Worm (Caenorhabditis elegans) whole organism, late embryonic: ENCODE measurements around the gene F41G3.3.

Source experiments
- C08G9.2 ChIP-seq: sonication (generic microtip); optimal IDR thresholded peaks from 2 replicates; lab custom pipeline; 2016; ENCODE audit warnings: mild to moderate bottlenecking, missing genetic modification characterization, moderate library complexity, missing compliant biosample characterization
- C38D4.7 ChIP-seq: fragments of 200-800 bp; sonication (Bioruptor generic); optimal IDR thresholded peaks from 2 replicates; lab custom pipeline; 2018; ENCODE audit warnings: mild to moderate bottlenecking, missing genetic modification characterization, moderate library complexity, missing compliant biosample characterization
- F13H6.1 ChIP-seq: sonication (generic microtip); optimal IDR thresholded peaks from 2 replicates; lab custom pipeline; 2016; ENCODE audit warnings: missing genetic modification characterization, missing compliant biosample characterization
- K02D7.2 ChIP-seq: sonication (generic microtip); optimal IDR thresholded peaks from 2 replicates; lab custom pipeline; 2017; ENCODE audit warnings: mild to moderate bottlenecking, missing genetic modification characterization, missing compliant biosample characterization
- K09A11.1 ChIP-seq: sonication (generic microtip); optimal IDR thresholded peaks from 2 replicates; lab custom pipeline; 2017; ENCODE audit warnings: antibody characterized with exemption, mild to moderate bottlenecking, missing genetic modification characterization, missing compliant biosample characterization; ENCODE audit not compliant: insufficient read depth
- T23F11.4 ChIP-seq: fragments of 200-800 bp; sonication (Bioruptor generic); optimal IDR thresholded peaks from 2 replicates; lab custom pipeline; 2018; ENCODE audit warnings: mild to moderate bottlenecking, missing genetic modification characterization, missing compliant biosample characterization
- ahr-1 ChIP-seq: sonication (generic microtip); optimal IDR thresholded peaks from 2 replicates; lab custom pipeline; 2016; ENCODE audit warnings: missing genetic modification characterization, missing compliant biosample characterization
- ama-1 ChIP-seq: fragments of 150-350 bp; optimal IDR thresholded peaks from 2 replicates; lab custom pipeline; 2014
- ceh-14 ChIP-seq: sonication (generic microtip); optimal IDR thresholded peaks from 2 replicates; lab custom pipeline; 2016; ENCODE audit warnings: missing genotype, missing genetic modification characterization, missing compliant biosample characterization
- ceh-18 ChIP-seq: sonication (generic microtip); optimal IDR thresholded peaks from 2 replicates; lab custom pipeline; 2016; ENCODE audit warnings: missing genetic modification characterization, missing compliant biosample characterization
- ceh-19 ChIP-seq: fragments of 200-800 bp; sonication (Bioruptor generic); optimal IDR thresholded peaks from 2 replicates; lab custom pipeline; 2018; ENCODE audit warnings: mild to moderate bottlenecking, missing genetic modification characterization, missing compliant biosample characterization
- ceh-2 ChIP-seq: sonication (generic microtip); optimal IDR thresholded peaks from 2 replicates; lab custom pipeline; 2016; ENCODE audit warnings: missing genotype, missing genetic modification characterization, missing compliant biosample characterization
- ceh-22 ChIP-seq: sonication (generic microtip); optimal IDR thresholded peaks from 2 replicates; lab custom pipeline; 2017; ENCODE audit warnings: missing biosample characterization, missing genetic modification characterization
- ceh-24 ChIP-seq: sonication (generic microtip); optimal IDR thresholded peaks from 2 replicates; lab custom pipeline; 2016; ENCODE audit warnings: mild to moderate bottlenecking, missing genetic modification characterization, missing compliant biosample characterization
- ceh-30 ChIP-seq: fragments of 150-350 bp; optimal IDR thresholded peaks from 2 replicates; lab custom pipeline; 2014; ENCODE audit warnings: missing biosample characterization, missing genetic modification characterization
- ceh-45 ChIP-seq: fragments of 200-800 bp; sonication (Bioruptor generic); IDR thresholded peaks from 2 replicates; pipeline ENCODE4 v1.3.6; 2022; ENCODE audit warnings: missing genetic modification reagents, missing genetic modification characterization, missing compliant biosample characterization
- ceh-6 ChIP-seq: fragments of 200-800 bp; sonication (Bioruptor generic); optimal IDR thresholded peaks from 2 replicates; lab custom pipeline; 2018; ENCODE audit warnings: mild to moderate bottlenecking, missing genetic modification characterization, missing compliant biosample characterization
- ceh-9 ChIP-seq: sonication (generic microtip); optimal IDR thresholded peaks from 2 replicates; lab custom pipeline; 2016; ENCODE audit warnings: mild to moderate bottlenecking, missing genetic modification characterization, inconsistent platforms, missing compliant biosample characterization
- che-1 ChIP-seq: sonication (generic microtip); optimal IDR thresholded peaks from 2 replicates; lab custom pipeline; 2016; ENCODE audit warnings: mild to moderate bottlenecking, missing genetic modification characterization, missing compliant biosample characterization
- dmd-4 ChIP-seq: sonication (generic microtip); optimal IDR thresholded peaks from 2 replicates; lab custom pipeline; 2016; ENCODE audit warnings: borderline replicate concordance, missing genetic modification characterization, missing compliant biosample characterization
- dve-1 ChIP-seq: sonication (generic microtip); optimal IDR thresholded peaks from 2 replicates; lab custom pipeline; 2017; ENCODE audit warnings: antibody characterized with exemption, mild to moderate bottlenecking, missing genetic modification characterization, missing compliant biosample characterization
- elt-2 ChIP-seq: sonication (generic microtip); optimal IDR thresholded peaks from 2 replicates; lab custom pipeline; 2016; ENCODE audit warnings: missing genetic modification reagents, missing genetic modification characterization, missing compliant biosample characterization
- elt-4 ChIP-seq: sonication (generic microtip); optimal IDR thresholded peaks from 2 replicates; lab custom pipeline; 2016; ENCODE audit warnings: missing genetic modification characterization, missing compliant biosample characterization
- ets-4 ChIP-seq: sonication (generic microtip); optimal IDR thresholded peaks from 2 replicates; lab custom pipeline; 2016; ENCODE audit warnings: missing genetic modification characterization, missing compliant biosample characterization
- eyg-1 ChIP-seq: sonication (generic microtip); optimal IDR thresholded peaks from 2 replicates; lab custom pipeline; 2016; ENCODE audit warnings: missing genotype, missing genetic modification characterization, missing compliant biosample characterization
- fax-1 ChIP-seq: sonication (generic microtip); optimal IDR thresholded peaks from 2 replicates; lab custom pipeline; 2016; ENCODE audit warnings: missing genotype, missing genetic modification characterization, missing compliant biosample characterization
- fkh-6 ChIP-seq: sonication (generic microtip); optimal IDR thresholded peaks from 2 replicates; lab custom pipeline; 2016; ENCODE audit warnings: missing genetic modification characterization, missing compliant biosample characterization
- gmeb-2 ChIP-seq: sonication (generic microtip); optimal IDR thresholded peaks from 2 replicates; lab custom pipeline; 2016; ENCODE audit warnings: missing genetic modification characterization, inconsistent platforms, missing compliant biosample characterization
- hlh-13 ChIP-seq: fragments of 200-800 bp; sonication (Bioruptor generic); optimal IDR thresholded peaks from 2 replicates; lab custom pipeline; 2018; ENCODE audit warnings: mild to moderate bottlenecking, missing genetic modification characterization, missing compliant biosample characterization
- hlh-6 ChIP-seq: sonication (generic microtip); optimal IDR thresholded peaks from 2 replicates; lab custom pipeline; 2016; ENCODE audit warnings: missing genotype, missing genetic modification characterization, missing compliant biosample characterization
- hlh-8 ChIP-seq: sonication (generic microtip); optimal IDR thresholded peaks from 2 replicates; lab custom pipeline; 2016; ENCODE audit warnings: missing genotype, missing genetic modification characterization, missing compliant biosample characterization
- lin-11 ChIP-seq: fragments of 200-800 bp; sonication (Bioruptor generic); optimal IDR thresholded peaks from 2 replicates; lab custom pipeline; 2018; ENCODE audit warnings: mild to moderate bottlenecking, missing genetic modification characterization, missing compliant biosample characterization
- nfya-1 ChIP-seq: sonication (generic microtip); optimal IDR thresholded peaks from 2 replicates; lab custom pipeline; 2017; ENCODE audit warnings: missing genetic modification characterization, mild to moderate bottlenecking, missing compliant biosample characterization, antibody characterized with exemption, moderate library complexity
- nhr-232 ChIP-seq: sonication (generic microtip); optimal IDR thresholded peaks from 2 replicates; lab custom pipeline; 2016; ENCODE audit warnings: missing genetic modification characterization, missing compliant biosample characterization
- npax-4 ChIP-seq: sonication (generic microtip); optimal IDR thresholded peaks from 2 replicates; lab custom pipeline; 2016; ENCODE audit warnings: missing genetic modification characterization, missing compliant biosample characterization
- pha-2 ChIP-seq: sonication (generic microtip); optimal IDR thresholded peaks from 2 replicates; lab custom pipeline; 2017; ENCODE audit warnings: mild to moderate bottlenecking, missing genetic modification characterization, missing compliant biosample characterization
- pha-4 ChIP-seq: fragments of 150-350 bp; optimal IDR thresholded peaks from 2 replicates; lab custom pipeline; 2018; ENCODE audit warnings: missing biosample characterization, missing genetic modification reagents, missing genetic modification characterization
- pqm-1 ChIP-seq: sonication (generic microtip); optimal IDR thresholded peaks from 2 replicates; lab custom pipeline; 2016; ENCODE audit warnings: missing genetic modification characterization, missing compliant biosample characterization
- rnt-1 ChIP-seq: sonication (generic microtip); optimal IDR thresholded peaks from 2 replicates; lab custom pipeline; 2016; ENCODE audit warnings: missing genetic modification characterization, missing compliant biosample characterization
- sox-4 ChIP-seq: sonication (generic microtip); optimal IDR thresholded peaks from 2 replicates; lab custom pipeline; 2017; ENCODE audit warnings: mild to moderate bottlenecking, missing genetic modification characterization, inconsistent platforms, missing compliant biosample characterization
- syd-9 ChIP-seq: sonication (generic microtip); optimal IDR thresholded peaks from 2 replicates; lab custom pipeline; 2016; ENCODE audit warnings: mild to moderate bottlenecking, missing genetic modification characterization, moderate library complexity, missing compliant biosample characterization
- tbx-2 ChIP-seq: sonication (generic microtip); optimal IDR thresholded peaks from 2 replicates; lab custom pipeline; 2016; ENCODE audit warnings: missing genetic modification characterization, missing compliant biosample characterization
- tbx-7 ChIP-seq: sonication (generic microtip); optimal IDR thresholded peaks from 2 replicates; lab custom pipeline; 2016; ENCODE audit warnings: missing genotype, missing genetic modification characterization, missing compliant biosample characterization
- unc-42 ChIP-seq: sonication (generic microtip); optimal IDR thresholded peaks from 2 replicates; lab custom pipeline; 2016; ENCODE audit warnings: missing genotype, missing genetic modification characterization, missing compliant biosample characterization
- unc-55 ChIP-seq: sonication (generic microtip); optimal IDR thresholded peaks from 2 replicates; lab custom pipeline; 2017; ENCODE audit warnings: missing biosample characterization, missing genetic modification reagents, missing genetic modification characterization
- zip-5 ChIP-seq: sonication (generic microtip); optimal IDR thresholded peaks from 2 replicates; lab custom pipeline; 2016; ENCODE audit warnings: missing genetic modification characterization, missing compliant biosample characterization

Gene F41G3.3

ce11 chrII:6721581-6721980, 34.8 kb upstream of the F41G3.3 start (continued):
- TF ChIP-seq hlh-6 (tag; lab: Kevin White, UChicago) (no peak), zip-5 (tag; lab: Kevin White, UChicago) (no peak), dmd-4 (peak; percentile 10), K02D7.2 (tag; lab: Kevin White, UChicago) (no peak), C38D4.7 (GFP tag; lab: Kevin White, UChicago) (peak; percentile 39), hlh-8 (tag; lab: Kevin White, UChicago) (no peak), unc-42 (no peak), eyg-1 (tag; lab: Kevin White, UChicago) (no peak), fkh-6 (tag; lab: Kevin White, UChicago) (no peak), gmeb-2 (peak; percentile 20), ceh-19 (GFP tag; lab: Kevin White, UChicago) (peak; percentile 74), ahr-1 (tag; lab: Kevin White, UChicago) (no peak), tbx-7 (no peak), ceh-14 (tag; lab: Kevin White, UChicago) (no peak), unc-55 (GFP tag; lab: Kevin White, UChicago) (no peak), hlh-13 (GFP tag; lab: Kevin White, UChicago) (no peak), dve-1 (tag; lab: Kevin White, UChicago) (no peak), fax-1 (peak; percentile 9), pha-2 (tag; lab: Kevin White, UChicago) (no peak), ceh-9 (tag; lab: Kevin White, UChicago) (no peak), ceh-22 (no peak), nfya-1 (tag; lab: Kevin White, UChicago) (no peak), ceh-24 (tag; lab: Kevin White, UChicago) (no peak), tbx-2 (peak; percentile 10), sox-4 (tag; lab: Kevin White, UChicago) (no peak), K09A11.1 (peak; percentile 11), ceh-30 (no peak)

- no peak for TF ChIP-seq che-1
- TF ChIP-seq dve-1 (tag; lab: Kevin White, UChicago), result no peak
- TF ChIP-seq ceh-18 (tag; lab: Kevin White, UChicago), result no peak
- no peak for TF ChIP-seq ahr-1 (tag; lab: Kevin White, UChicago)
- no peak for TF ChIP-seq zip-5 (tag; lab: Kevin White, UChicago)
- TF ChIP-seq lin-11, result no peak
- TF ChIP-seq npax-4 (tag; lab: Kevin White, UChicago), result no peak
- no peak for TF ChIP-seq gmeb-2
- no peak for TF ChIP-seq ceh-6 (GFP tag; lab: Kevin White, UChicago)
- no peak for TF ChIP-seq ama-1 (lab: Kevin White, UChicago)
- TF ChIP-seq ets-4 (tag; lab: Kevin White, UChicago), result no peak
- no peak for TF ChIP-seq sox-4 (tag; lab: Kevin White, UChicago)
- TF ChIP-seq T23F11.4 (GFP tag; lab: Kevin White, UChicago), result no peak
- no peak for TF ChIP-seq eyg-1 (tag; lab: Kevin White, UChicago)
- TF ChIP-seq ceh-24 (tag; lab: Kevin White, UChicago), result no peak
- TF ChIP-seq, all 69 proteins: peak for 0
These were observed 29.5 kb upstream of the F41G3.3 start for ce11 chrII:6726814-6727213.

ce11 chrII:6729331-6729730, 27.0 kb upstream of the F41G3.3 start, which contains the start of gene T14B4.8:
T14B4.8 (minus strand) TSS chrII:6729390.
- TF ChIP-seq ama-1 (lab: Kevin White, UChicago) (no peak), ceh-45 (no peak), nfya-1 (tag; lab: Kevin White, UChicago) (peak; percentile 12), zip-5 (tag; lab: Kevin White, UChicago) (no peak), nhr-232 (tag; lab: Kevin White, UChicago) (no peak), che-1 (no peak), elt-2 (tag; lab: Kevin White, UChicago) (peak; percentile 2), C38D4.7 (GFP tag; lab: Kevin White, UChicago) (no peak), K09A11.1 (no peak), F13H6.1 (tag; lab: Kevin White, UChicago) (no peak), ceh-2 (tag; lab: Kevin White, UChicago) (no peak), unc-55 (GFP tag; lab: Kevin White, UChicago) (peak; percentile 63), syd-9 (tag; lab: Kevin White, UChicago) (no peak), sox-4 (tag; lab: Kevin White, UChicago) (no peak), tbx-7 (no peak), hlh-13 (GFP tag; lab: Kevin White, UChicago) (no peak), elt-4 (tag; lab: Kevin White, UChicago) (no peak), ceh-18 (tag; lab: Kevin White, UChicago) (no peak), pqm-1 (no peak), pha-4 (tag; lab: Kevin White, UChicago) (no peak), eyg-1 (tag; lab: Kevin White, UChicago) (no peak), hlh-6 (tag; lab: Kevin White, UChicago) (no peak), unc-42 (peak; percentile 57), ceh-19 (GFP tag; lab: Kevin White, UChicago) (no peak), ceh-22 (no peak), C08G9.2 (tag; lab: Kevin White, UChicago) (no peak), ets-4 (tag; lab: Kevin White, UChicago) (no peak), rnt-1 (tag; lab: Kevin White, UChicago) (no peak), ceh-24 (tag; lab: Kevin White, UChicago) (no peak), ceh-14 (tag; lab: Kevin White, UChicago) (no peak), ceh-9 (tag; lab: Kevin White, UChicago) (no peak)
